Fruit fly (Drosophila melanogaster) whole organism, wandering third instar larva: Measurements from ENCODE around the gene Jhbp7.

ENCODE experiments used
- Abd-B ChIP-seq: fragments of >200 bp; optimal IDR thresholded peaks from 2 replicates; lab custom pipeline; 2017; ENCODE audit warnings: missing biosample characterization, missing genetic modification characterization
- CrebA ChIP-seq: fragments of 200-800 bp; sonication (Bioruptor generic); optimal IDR thresholded peaks from 2 replicates; lab custom pipeline; 2016; ENCODE audit warnings: missing biosample characterization, mild to moderate bottlenecking, missing genetic modification characterization, borderline replicate concordance
- Dif ChIP-seq: fragments of 200-275, 200-300 bp; sonication (Bioruptor generic); optimal IDR thresholded peaks from 2 replicates; lab custom pipeline; 2018; ENCODE audit warnings: missing biosample characterization, missing genetic modification characterization; ENCODE audit not compliant: partially characterized antibody
- Hnf4 ChIP-seq: fragments of 200-800 bp; sonication (Bioruptor generic); optimal IDR thresholded peaks from 2 replicates; lab custom pipeline; 2016; ENCODE audit warnings: missing biosample characterization, mild to moderate bottlenecking, missing genetic modification characterization
- Sp1 ChIP-seq: fragments of 200-800 bp; sonication (Bioruptor generic); optimal IDR thresholded peaks from 3 replicates; lab custom pipeline; 2019; ENCODE audit warnings: missing biosample characterization, mild to moderate bottlenecking, missing genetic modification characterization, moderate library complexity
- dsf ChIP-seq: sonication (Bioruptor generic); optimal IDR thresholded peaks from 2 replicates; lab custom pipeline; 2016; ENCODE audit warnings: missing biosample characterization, missing genetic modification characterization, borderline replicate concordance
- sv ChIP-seq: fragments of 200-800 bp; sonication (Bioruptor generic); optimal IDR thresholded peaks from 3 replicates; lab custom pipeline; 2016; ENCODE audit warnings: missing biosample characterization, missing genetic modification characterization
- usp ChIP-seq: fragments of >200 bp; optimal IDR thresholded peaks from 2 replicates; lab custom pipeline; 2017; ENCODE audit warnings: missing biosample characterization, missing genetic modification characterization

- TF ChIP-seq usp (GFP tag; lab: Kevin White, UChicago) (no peak), Abd-B (GFP tag; lab: Kevin White, UChicago) (no peak), sv (GFP tag; lab: Kevin White, UChicago) (peak; percentile 96), Hnf4 (no peak), Dif (GFP tag; lab: Kevin White, UChicago) (no peak), dsf (GFP tag; lab: Kevin White, UChicago) (peak; percentile 79), Sp1 (GFP tag; lab: Kevin White, UChicago) (peak; percentile 97), CrebA (GFP tag; lab: Kevin White, UChicago) (no peak)
These were observed 10.0 kb downstream of the Jhbp7 start, which contains the start of the genes RpS27 and Nup37 for dm6 chr3R:25247379-25247869.
